Worm (Caenorhabditis elegans) whole organism, midembryonic: ENCODE results near the gene dcaf-1.
"Not testable (repeated sequence)": the region's sequence is repeated elsewhere in the genome, so short reads cannot be mapped to it uniquely, and the experiment has no call there.

Experiments
- T22C8.4 ChIP-seq: fragments of 200-800 bp; sonication (Bioruptor generic); IDR thresholded peaks from 2 replicates; pipeline ENCODE4 v1.3.6; 2022; ENCODE audit warnings: missing genetic modification characterization, missing compliant biosample characterization
- cog-1 ChIP-seq: sonication (generic microtip); optimal IDR thresholded peaks from 2 replicates; lab custom pipeline; 2016; ENCODE audit warnings: missing genetic modification characterization, missing compliant biosample characterization
- flt-1 ChIP-seq: fragments of 200-800 bp; sonication (Bioruptor generic); IDR thresholded peaks from 2 replicates; pipeline ENCODE4 v1.3.6; 2022; ENCODE audit warnings: missing genetic modification characterization, missing compliant biosample characterization
- klf-2 ChIP-seq: fragments of 200-800 bp; sonication (Bioruptor generic); conservative IDR thresholded peaks from 2 replicates; pipeline ENCODE4 v1.3.6; 2022; ENCODE audit warnings: missing genetic modification reagents, missing genetic modification characterization, missing compliant biosample characterization
- med-1 ChIP-seq: sonication (generic microtip); optimal IDR thresholded peaks from 2 replicates; lab custom pipeline; 2017; ENCODE audit warnings: missing genetic modification characterization, mild to moderate bottlenecking, missing compliant biosample characterization, antibody characterized with exemption, missing genetic modification reagents; ENCODE audit not compliant: insufficient read depth
- ref-1 ChIP-seq: fragments of 200-800 bp; sonication (Bioruptor generic); conservative IDR thresholded peaks from 2 replicates; pipeline ENCODE4 v1.3.6; 2022; ENCODE audit warnings: missing genetic modification reagents, missing genetic modification characterization, missing compliant biosample characterization
- tab-1 ChIP-seq: fragments of 200-800 bp; sonication (Bioruptor generic); IDR thresholded peaks from 2 replicates; pipeline ENCODE4 v1.3.6; 2022; ENCODE audit warnings: missing genetic modification characterization, missing compliant biosample characterization
- ztf-23 ChIP-seq: fragments of 200-800 bp; sonication (Bioruptor generic); IDR thresholded peaks from 2 replicates; pipeline ENCODE4 v1.3.6; 2022; ENCODE audit warnings: missing genetic modification reagents, missing genetic modification characterization, missing compliant biosample characterization
- ztf-29 ChIP-seq: fragments of 200-800 bp; sonication (Bioruptor generic); IDR thresholded peaks from 2 replicates; pipeline ENCODE4 v1.3.6; 2022; ENCODE audit warnings: missing genetic modification reagents, missing genetic modification characterization, missing compliant biosample characterization

Gene dcaf-1

ce11 chrIV:9706704-9707197 lies at the start of gene dcaf-1, which contains the start of gene dph-3:
dcaf-1 (minus strand) TSS chrIV:9706723.
dph-3 (plus strand) TSS chrIV:9707147.
- no peak for TF ChIP-seq klf-2 (GFP tag; lab: Robert Waterston, UW)
- TF ChIP-seq tab-1 (GFP tag; lab: Robert Waterston, UW): no peak
- TF ChIP-seq med-1: no peak
- TF ChIP-seq flt-1 (GFP tag; lab: Robert Waterston, UW): no peak
- TF ChIP-seq cog-1 (tag; lab: Kevin White, UChicago): no peak
- no peak for TF ChIP-seq T22C8.4
- TF ChIP-seq ref-1 (GFP tag; lab: Robert Waterston, UW): no peak
- TF ChIP-seq ztf-29 (GFP tag; lab: Robert Waterston, UW): no peak
- no peak for TF ChIP-seq ztf-23

DNA sequence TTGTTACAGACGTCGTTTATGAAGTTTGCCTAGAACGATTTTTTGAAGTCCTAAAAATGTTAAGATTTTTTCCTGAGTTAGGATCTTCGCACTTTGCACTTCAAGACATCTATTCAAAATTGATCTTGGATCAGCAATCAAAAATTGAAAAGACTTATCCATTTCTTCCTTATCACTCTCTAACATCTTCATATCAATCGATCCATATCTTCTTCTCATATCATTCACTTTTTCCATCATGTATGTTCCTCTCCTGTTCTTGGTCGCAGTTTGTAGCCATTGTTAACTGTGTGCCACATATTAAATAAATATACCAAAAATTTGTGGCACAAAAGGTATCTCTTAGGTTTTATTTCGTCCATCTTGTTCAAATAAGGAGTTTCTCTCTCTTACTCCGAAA lies 49.2 kb upstream of the dcaf-1 start:
- no peak for TF ChIP-seq flt-1 (GFP tag; lab: Robert Waterston, UW)
- TF ChIP-seq ref-1 (GFP tag; lab: Robert Waterston, UW): no peak

ce11 chrIV:9748342-9748741 lies 41.8 kb upstream of the dcaf-1 start, which contains the start of gene C28D4.8:
C28D4.8 (minus strand) TSS chrIV:9748442.
- no peak for TF ChIP-seq ztf-23
- no peak for TF ChIP-seq T22C8.4

- no peak for TF ChIP-seq ztf-29 (GFP tag; lab: Robert Waterston, UW)
- TF ChIP-seq ztf-23: no peak
- TF ChIP-seq cog-1 (tag; lab: Kevin White, UChicago): no peak
- no peak for TF ChIP-seq klf-2 (GFP tag; lab: Robert Waterston, UW)
- no peak for TF ChIP-seq tab-1 (GFP tag; lab: Robert Waterston, UW)
These were observed 40.2 kb upstream of the dcaf-1 start, which contains the start of gene C28D4.5 for ce11 chrIV:9746762-9747161. C28D4.5 (minus strand) TSS chrIV:9746862.

DNA sequence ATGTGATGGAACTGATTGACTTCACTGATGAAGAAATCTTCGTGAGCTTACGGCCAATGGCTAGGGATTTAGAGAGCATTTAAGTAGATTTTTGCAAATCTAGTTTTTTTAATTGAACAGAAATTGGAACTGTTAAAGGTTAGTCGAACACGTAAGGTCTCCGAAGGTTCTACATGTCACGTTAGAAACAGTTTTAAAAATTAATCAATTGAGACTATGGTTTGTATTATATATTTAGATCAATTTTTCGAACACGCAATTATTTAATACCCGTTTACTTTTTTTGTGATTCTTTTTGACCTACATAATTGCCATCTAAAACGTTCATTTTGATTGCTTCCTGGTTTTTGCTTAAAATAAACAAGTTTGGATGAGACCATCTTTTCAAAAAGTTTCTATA lies 38.4 kb upstream of the dcaf-1 start, which contains the start of gene C28D4.4:
Gene C28D4.4, minus strand, starts transcription at position 101 of the 400 bp plus-strand sequence.
- no peak for TF ChIP-seq flt-1 (GFP tag; lab: Robert Waterston, UW)
- no peak for TF ChIP-seq cog-1 (tag; lab: Kevin White, UChicago)
- TF ChIP-seq ztf-23: no peak
- no peak for TF ChIP-seq T22C8.4
- no peak for TF ChIP-seq tab-1 (GFP tag; lab: Robert Waterston, UW)

- no peak for TF ChIP-seq med-1
- no peak for TF ChIP-seq ztf-23
- TF ChIP-seq ref-1 (GFP tag; lab: Robert Waterston, UW): no peak
- no peak for TF ChIP-seq klf-2 (GFP tag; lab: Robert Waterston, UW)
- no peak for TF ChIP-seq flt-1 (GFP tag; lab: Robert Waterston, UW)
- no peak for TF ChIP-seq T22C8.4
- TF ChIP-seq cog-1 (tag; lab: Kevin White, UChicago): no peak
- TF ChIP-seq ztf-29 (GFP tag; lab: Robert Waterston, UW): no peak
- no peak for TF ChIP-seq tab-1 (GFP tag; lab: Robert Waterston, UW)
These were observed 36.4 kb upstream of the dcaf-1 start, which contains the start of gene C28D4.7 for ce11 chrIV:9742883-9743282. C28D4.7 (minus strand) TSS chrIV:9743147.

DNA sequence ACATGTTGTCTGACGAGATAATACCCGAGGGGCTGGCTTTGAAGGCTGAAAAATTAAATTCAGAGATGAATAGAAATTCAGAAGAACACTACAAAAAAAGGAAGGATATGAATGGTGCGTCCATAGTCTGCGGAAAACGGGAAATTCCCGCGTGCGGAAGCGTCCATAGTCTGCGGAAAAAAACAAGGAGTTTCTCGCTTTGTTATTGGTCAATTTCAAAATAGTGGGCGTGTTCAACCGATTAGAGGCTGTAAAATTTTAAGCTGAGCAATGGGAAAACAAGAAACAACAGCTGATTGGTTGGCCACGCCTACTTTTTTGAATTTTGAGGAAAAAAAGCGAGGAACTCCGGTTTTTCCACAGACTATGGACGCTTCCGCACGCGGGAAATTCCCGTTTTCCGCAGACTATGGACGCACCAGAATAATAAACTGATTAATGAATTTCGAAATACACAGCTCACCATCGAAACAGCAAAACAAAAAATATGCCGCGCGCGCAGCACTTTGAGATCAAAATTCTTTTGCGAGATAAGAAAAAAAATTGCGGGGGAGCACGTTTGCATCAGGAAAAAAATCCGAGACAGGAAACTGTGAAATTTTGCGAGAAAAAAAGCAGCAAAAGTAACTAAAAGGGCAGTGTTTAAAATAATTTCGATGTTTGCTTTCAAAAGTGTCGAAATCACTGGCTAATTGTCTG lies 34.5 kb upstream of the dcaf-1 start, which contains the start of gene gln-6:
Gene gln-6, minus strand, starts transcription at position 51 of the 699 bp plus-strand sequence.
- TF ChIP-seq ref-1 (GFP tag; lab: Robert Waterston, UW); flt-1 (GFP tag; lab: Robert Waterston, UW); ztf-23: not testable (repeated sequence)

DNA sequence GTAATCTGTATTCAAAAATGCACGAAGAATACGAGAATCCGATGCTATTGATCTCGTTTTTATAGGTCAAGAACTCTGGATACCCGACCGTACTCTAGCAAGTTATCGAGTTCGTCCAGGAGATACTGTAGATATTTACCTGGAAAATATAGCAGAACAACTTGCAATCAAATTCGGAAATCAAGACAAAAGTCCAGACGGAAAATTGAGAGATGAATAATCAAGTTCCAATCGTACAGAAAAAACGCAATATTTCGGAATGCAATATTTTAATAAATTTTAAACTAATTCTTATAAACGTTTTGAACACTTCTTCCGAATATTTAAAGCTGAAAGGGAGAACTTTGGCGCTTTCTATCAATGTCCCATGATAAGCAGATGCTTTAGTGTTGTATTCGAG lies 32.5 kb upstream of the dcaf-1 start:
- TF ChIP-seq cog-1 (tag; lab: Kevin White, UChicago): no peak
- TF ChIP-seq flt-1 (GFP tag; lab: Robert Waterston, UW): no peak
- TF ChIP-seq med-1: no peak
- TF ChIP-seq tab-1 (GFP tag; lab: Robert Waterston, UW): no peak
- TF ChIP-seq ztf-23: no peak
- no peak for TF ChIP-seq ref-1 (GFP tag; lab: Robert Waterston, UW)
- TF ChIP-seq klf-2 (GFP tag; lab: Robert Waterston, UW): no peak
- no peak for TF ChIP-seq ztf-29 (GFP tag; lab: Robert Waterston, UW)
- TF ChIP-seq T22C8.4: no peak

DNA sequence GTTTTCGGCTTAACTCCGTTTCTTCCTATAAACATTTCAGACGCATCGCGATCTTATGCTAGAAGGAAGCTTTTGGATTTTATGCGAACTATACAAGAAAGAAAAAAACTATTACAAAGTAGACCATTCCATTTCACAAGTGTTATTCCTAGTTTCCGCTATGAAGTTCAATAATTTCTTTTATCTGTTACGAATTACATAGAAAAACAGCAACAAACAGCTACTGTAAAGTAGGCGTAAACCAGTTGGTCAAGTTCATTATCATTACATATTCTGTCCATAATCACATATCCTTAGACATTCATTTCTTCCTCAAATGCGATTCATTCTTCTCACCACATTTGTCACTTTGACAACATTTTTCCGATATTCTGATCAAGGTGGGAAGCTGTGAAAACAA lies 31.7 kb upstream of the dcaf-1 start, which contains the start of gene C28D4.10:
Gene C28D4.10, plus strand, starts transcription at position 301 of the 400 bp plus-strand sequence.
- TF ChIP-seq klf-2 (GFP tag; lab: Robert Waterston, UW) (no peak), ztf-29 (GFP tag; lab: Robert Waterston, UW) (no peak), flt-1 (GFP tag; lab: Robert Waterston, UW) (no peak), tab-1 (GFP tag; lab: Robert Waterston, UW) (no peak), T22C8.4 (no peak), med-1 (no peak)

DNA sequence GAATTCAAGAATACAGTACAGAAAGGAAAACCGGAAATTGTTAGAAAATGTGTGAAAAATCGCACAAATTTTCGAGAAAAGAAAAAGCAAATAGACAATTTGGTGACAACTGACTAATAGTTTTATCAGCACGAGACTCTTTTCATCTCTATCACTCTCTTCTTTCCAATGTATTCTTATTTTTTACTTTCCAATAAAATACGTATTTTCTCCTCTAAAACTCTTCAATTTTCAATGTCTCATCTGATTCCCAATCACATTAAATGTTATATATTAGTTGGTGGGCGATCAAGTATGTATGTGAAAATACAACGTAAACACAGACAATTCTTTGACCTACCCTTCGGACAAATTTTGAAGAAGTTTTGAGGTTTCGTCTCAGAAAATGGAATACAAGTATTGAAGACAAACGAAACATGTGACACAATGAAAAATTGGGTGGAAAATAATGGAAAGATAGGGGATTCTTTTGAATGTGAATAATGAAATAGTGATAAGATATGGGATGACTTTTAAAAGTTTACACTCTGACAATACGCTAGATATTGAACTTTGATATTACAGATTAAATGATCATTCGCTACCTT lies 30.8 kb upstream of the dcaf-1 start, which contains the start of gene cka-1:
Gene cka-1, minus strand, starts transcription at position 418 of the 587 bp plus-strand sequence.
- no peak for TF ChIP-seq T22C8.4
- no peak for TF ChIP-seq flt-1 (GFP tag; lab: Robert Waterston, UW)
- TF ChIP-seq ztf-29 (GFP tag; lab: Robert Waterston, UW): no peak
- no peak for TF ChIP-seq tab-1 (GFP tag; lab: Robert Waterston, UW)
- no peak for TF ChIP-seq med-1
- TF ChIP-seq ztf-23: no peak
- TF ChIP-seq cog-1 (tag; lab: Kevin White, UChicago): no peak
- no peak for TF ChIP-seq klf-2 (GFP tag; lab: Robert Waterston, UW)
- no peak for TF ChIP-seq ref-1 (GFP tag; lab: Robert Waterston, UW)
